Worm (Caenorhabditis elegans) whole organism, late embryonic: ENCODE measurements around the gene srh-21.

ENCODE experiments used
- C08G9.2 ChIP-seq: sonication (generic microtip); optimal IDR thresholded peaks from 2 replicates; lab custom pipeline; 2016; ENCODE audit warnings: mild to moderate bottlenecking, missing genetic modification characterization, moderate library complexity, missing compliant biosample characterization
- C38D4.7 ChIP-seq: fragments of 200-800 bp; sonication (Bioruptor generic); optimal IDR thresholded peaks from 2 replicates; lab custom pipeline; 2018; ENCODE audit warnings: mild to moderate bottlenecking, missing genetic modification characterization, moderate library complexity, missing compliant biosample characterization
- F13H6.1 ChIP-seq: sonication (generic microtip); optimal IDR thresholded peaks from 2 replicates; lab custom pipeline; 2016; ENCODE audit warnings: missing genetic modification characterization, missing compliant biosample characterization
- K02D7.2 ChIP-seq: sonication (generic microtip); optimal IDR thresholded peaks from 2 replicates; lab custom pipeline; 2017; ENCODE audit warnings: mild to moderate bottlenecking, missing genetic modification characterization, missing compliant biosample characterization
- ama-1 ChIP-seq: fragments of 150-350 bp; optimal IDR thresholded peaks from 2 replicates; lab custom pipeline; 2014
- ceh-14 ChIP-seq: sonication (generic microtip); optimal IDR thresholded peaks from 2 replicates; lab custom pipeline; 2016; ENCODE audit warnings: missing genotype, missing genetic modification characterization, missing compliant biosample characterization
- ceh-19 ChIP-seq: fragments of 200-800 bp; sonication (Bioruptor generic); optimal IDR thresholded peaks from 2 replicates; lab custom pipeline; 2018; ENCODE audit warnings: mild to moderate bottlenecking, missing genetic modification characterization, missing compliant biosample characterization
- ceh-22 ChIP-seq: sonication (generic microtip); optimal IDR thresholded peaks from 2 replicates; lab custom pipeline; 2017; ENCODE audit warnings: missing biosample characterization, missing genetic modification characterization
- ceh-31 ChIP-seq: sonication (generic microtip); optimal IDR thresholded peaks from 2 replicates; lab custom pipeline; 2016; ENCODE audit warnings: missing genetic modification characterization, missing compliant biosample characterization
- ceh-34 ChIP-seq: sonication (generic microtip); optimal IDR thresholded peaks from 2 replicates; lab custom pipeline; 2016; ENCODE audit warnings: mild to moderate bottlenecking, missing genetic modification characterization, missing compliant biosample characterization
- ceh-48 ChIP-seq: sonication (generic microtip); optimal IDR thresholded peaks from 2 replicates; lab custom pipeline; 2016; ENCODE audit warnings: missing genetic modification characterization, inconsistent platforms, missing compliant biosample characterization
- ceh-9 ChIP-seq: sonication (generic microtip); optimal IDR thresholded peaks from 2 replicates; lab custom pipeline; 2016; ENCODE audit warnings: mild to moderate bottlenecking, missing genetic modification characterization, inconsistent platforms, missing compliant biosample characterization
- dve-1 ChIP-seq: sonication (generic microtip); optimal IDR thresholded peaks from 2 replicates; lab custom pipeline; 2017; ENCODE audit warnings: antibody characterized with exemption, mild to moderate bottlenecking, missing genetic modification characterization, missing compliant biosample characterization
- elt-4 ChIP-seq: sonication (generic microtip); optimal IDR thresholded peaks from 2 replicates; lab custom pipeline; 2016; ENCODE audit warnings: missing genetic modification characterization, missing compliant biosample characterization
- ets-4 ChIP-seq: sonication (generic microtip); optimal IDR thresholded peaks from 2 replicates; lab custom pipeline; 2016; ENCODE audit warnings: missing genetic modification characterization, missing compliant biosample characterization
- fkh-6 ChIP-seq: sonication (generic microtip); optimal IDR thresholded peaks from 2 replicates; lab custom pipeline; 2016; ENCODE audit warnings: missing genetic modification characterization, missing compliant biosample characterization
- gmeb-2 ChIP-seq: sonication (generic microtip); optimal IDR thresholded peaks from 2 replicates; lab custom pipeline; 2016; ENCODE audit warnings: missing genetic modification characterization, inconsistent platforms, missing compliant biosample characterization
- hlh-13 ChIP-seq: fragments of 200-800 bp; sonication (Bioruptor generic); optimal IDR thresholded peaks from 2 replicates; lab custom pipeline; 2018; ENCODE audit warnings: mild to moderate bottlenecking, missing genetic modification characterization, missing compliant biosample characterization
- hlh-30 ChIP-seq: sonication (generic microtip); optimal IDR thresholded peaks from 2 replicates; lab custom pipeline; 2017; ENCODE audit warnings: antibody characterized with exemption, missing genetic modification characterization, missing compliant biosample characterization; ENCODE audit not compliant: insufficient read depth
- hlh-8 ChIP-seq: sonication (generic microtip); optimal IDR thresholded peaks from 2 replicates; lab custom pipeline; 2016; ENCODE audit warnings: missing genotype, missing genetic modification characterization, missing compliant biosample characterization
- npax-4 ChIP-seq: sonication (generic microtip); optimal IDR thresholded peaks from 2 replicates; lab custom pipeline; 2016; ENCODE audit warnings: missing genetic modification characterization, missing compliant biosample characterization
- pag-3 ChIP-seq: sonication (generic microtip); optimal IDR thresholded peaks from 2 replicates; lab custom pipeline; 2016; ENCODE audit warnings: missing compliant biosample characterization, missing genetic modification characterization, borderline replicate concordance
- pat-9 ChIP-seq: fragments of 200-800 bp; sonication (Bioruptor generic); optimal IDR thresholded peaks from 2 replicates; lab custom pipeline; 2018; ENCODE audit warnings: mild to moderate bottlenecking, missing genetic modification characterization, moderate library complexity, missing compliant biosample characterization
- pax-1 ChIP-seq: fragments of 150-350 bp; optimal IDR thresholded peaks from 2 replicates; lab custom pipeline; 2014; ENCODE audit warnings: missing biosample characterization, missing genetic modification characterization
- pha-2 ChIP-seq: sonication (generic microtip); optimal IDR thresholded peaks from 2 replicates; lab custom pipeline; 2017; ENCODE audit warnings: mild to moderate bottlenecking, missing genetic modification characterization, missing compliant biosample characterization
- pqm-1 ChIP-seq: sonication (generic microtip); optimal IDR thresholded peaks from 2 replicates; lab custom pipeline; 2016; ENCODE audit warnings: missing genetic modification characterization, missing compliant biosample characterization
- pros-1 ChIP-seq: fragments of 150-350 bp; optimal IDR thresholded peaks from 2 replicates; lab custom pipeline; 2014; ENCODE audit warnings: missing biosample characterization, missing genetic modification reagents, missing genetic modification characterization
- syd-9 ChIP-seq: sonication (generic microtip); optimal IDR thresholded peaks from 2 replicates; lab custom pipeline; 2016; ENCODE audit warnings: mild to moderate bottlenecking, missing genetic modification characterization, moderate library complexity, missing compliant biosample characterization
- tbx-7 ChIP-seq: sonication (generic microtip); optimal IDR thresholded peaks from 2 replicates; lab custom pipeline; 2016; ENCODE audit warnings: missing genotype, missing genetic modification characterization, missing compliant biosample characterization
- ttx-3 ChIP-seq: sonication (generic microtip); optimal IDR thresholded peaks from 2 replicates; lab custom pipeline; 2016; ENCODE audit warnings: missing genetic modification reagents, missing genetic modification characterization, missing compliant biosample characterization
- unc-3 ChIP-seq, 2 experiments: fragments of 200-800 bp in 1 of 2; sonication (Bioruptor generic) in 1 of 2; sonication (generic microtip) in 1 of 2; conservative IDR thresholded peaks in 1 of 2; optimal IDR thresholded peaks in 1 of 2; 2 replicates each; pipeline versions ENCODE4 v1.3.6 to Lab custom; 2016 to 2022; ENCODE audit warnings: missing compliant biosample characterization in 2 of 2, missing genetic modification characterization in 2 of 2, missing genetic modification reagents in 1 of 2
- unc-42 ChIP-seq: sonication (generic microtip); optimal IDR thresholded peaks from 2 replicates; lab custom pipeline; 2016; ENCODE audit warnings: missing genotype, missing genetic modification characterization, missing compliant biosample characterization

Gene srh-21

DNA sequence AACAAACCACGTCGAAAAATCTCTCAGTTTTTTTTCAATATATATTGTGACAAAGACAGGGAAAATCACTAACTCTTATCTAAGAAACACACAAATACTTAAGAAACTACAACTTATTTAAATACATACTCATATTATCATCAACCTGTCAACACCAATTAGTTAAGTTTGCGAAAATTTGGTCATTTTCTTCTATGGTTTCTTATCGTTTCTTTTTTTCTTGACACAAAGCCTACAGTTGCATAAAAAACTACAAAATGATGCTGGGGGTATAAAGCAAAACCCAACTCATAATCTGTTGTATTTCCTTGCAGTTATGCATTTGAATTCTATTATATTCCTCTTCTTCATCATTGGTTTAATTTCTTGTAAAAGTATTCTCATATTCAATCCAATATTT, 25.4 kb upstream of the srh-21 start, which contains the start of gene ugt-67:
TSS of gene ugt-67 (plus strand) at position 301 of the 400 bp plus-strand sequence.
- no peak for TF ChIP-seq hlh-30
- TF ChIP-seq elt-4 = no peak
- TF ChIP-seq gmeb-2 = no peak
- TF ChIP-seq ceh-9 (tag; lab: Kevin White, UChicago) = no peak
- TF ChIP-seq C08G9.2 (tag; lab: Kevin White, UChicago) = no peak
- TF ChIP-seq ceh-22 (tag; lab: Kevin White, UChicago) = no peak
- TF ChIP-seq ceh-48 (tag; lab: Kevin White, UChicago) = no peak
- no peak for TF ChIP-seq pag-3 (tag; lab: Kevin White, UChicago)
- no peak for TF ChIP-seq pros-1 (tag; lab: Kevin White, UChicago)
- TF ChIP-seq, all 69 proteins: peak for 0

DNA sequence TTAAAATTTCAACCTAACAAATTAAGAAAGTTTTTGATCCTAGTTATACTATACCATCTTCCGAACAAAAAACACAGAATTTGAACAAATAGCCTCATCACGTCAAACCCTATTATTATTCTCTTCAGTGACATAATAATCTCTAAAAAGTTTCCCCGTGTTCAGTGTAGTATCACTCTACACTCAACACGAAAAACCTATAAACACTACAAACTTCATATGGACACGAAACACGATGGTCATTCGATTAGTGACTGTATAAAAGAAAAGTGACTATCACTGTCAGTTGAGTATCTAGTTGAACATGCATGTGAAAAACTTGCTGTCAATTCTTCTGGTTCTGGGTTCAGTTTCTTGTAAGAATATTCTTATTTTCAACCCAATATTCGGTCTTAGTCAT, 22.8 kb upstream of the srh-21 start, which contains the start of gene ugt-8:
TSS of gene ugt-8 (plus strand) at position 235 of the 400 bp plus-strand sequence.
- TF ChIP-seq ceh-14 (tag; lab: Kevin White, UChicago) = no peak
- no peak for TF ChIP-seq ceh-31 (tag; lab: Kevin White, UChicago)
- no peak for TF ChIP-seq F13H6.1 (tag; lab: Kevin White, UChicago)
- no peak for TF ChIP-seq ceh-19 (GFP tag; lab: Kevin White, UChicago)
- no peak for TF ChIP-seq pros-1 (tag; lab: Kevin White, UChicago)
- TF ChIP-seq K02D7.2 (tag; lab: Kevin White, UChicago) = no peak
- TF ChIP-seq, all 69 proteins: peak for 0

DNA sequence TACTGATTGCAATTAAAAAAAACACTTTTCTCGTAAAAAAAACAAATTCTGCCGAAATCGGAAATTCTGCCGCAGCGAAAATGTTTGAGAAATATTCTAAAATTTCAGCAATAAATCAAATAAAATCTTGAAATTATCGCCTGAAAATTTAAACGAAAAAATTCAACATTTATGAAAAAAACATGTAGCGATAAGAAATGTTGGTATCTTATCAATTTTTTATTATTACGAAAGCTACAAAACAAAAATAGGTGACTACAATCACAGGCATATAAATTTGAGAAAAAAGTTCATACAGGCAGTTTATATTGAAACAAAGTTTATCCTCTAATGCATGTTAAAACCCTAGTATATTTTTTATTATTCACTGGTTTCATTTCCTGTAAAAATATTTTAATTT, 20.5 kb upstream of the srh-21 start, which contains the start of gene ugt-14:
TSS of gene ugt-14 (plus strand) at position 301 of the 400 bp plus-strand sequence.
- no peak for TF ChIP-seq hlh-8
- TF ChIP-seq ceh-34 (tag; lab: Kevin White, UChicago) = no peak
- TF ChIP-seq fkh-6 (tag; lab: Kevin White, UChicago) = no peak
- no peak for TF ChIP-seq hlh-30
- no peak for TF ChIP-seq ceh-48 (tag; lab: Kevin White, UChicago)
- TF ChIP-seq pax-1 (tag; lab: Kevin White, UChicago) = no peak
- TF ChIP-seq npax-4 (tag; lab: Kevin White, UChicago) = no peak

DNA sequence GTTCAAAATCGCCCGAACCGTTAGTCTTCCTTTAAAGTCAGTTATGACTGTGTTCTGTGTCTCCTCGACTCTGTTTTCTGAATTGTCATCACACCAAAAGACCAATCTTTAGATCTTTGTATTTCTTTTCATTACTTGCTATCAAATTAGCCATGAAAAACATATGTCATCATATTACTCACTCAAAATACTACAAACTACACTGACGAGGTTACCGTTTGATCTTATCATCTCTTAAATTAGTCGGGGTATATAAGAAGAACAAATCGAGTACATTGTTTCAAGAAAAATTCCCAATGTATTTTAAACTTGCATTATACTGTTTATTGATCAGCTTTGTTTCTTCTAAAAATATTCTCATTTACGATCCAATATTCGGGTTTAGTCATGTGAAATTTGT, 17.9 kb upstream of the srh-21 start, which contains the start of gene ugt-13:
TSS of gene ugt-13 (plus strand) at position 294 of the 400 bp plus-strand sequence.
- TF ChIP-seq unc-3 (GFP tag; conservative IDR thresholded peaks at IDR 0.05; lab: Robert Waterston, UW) (no peak), unc-3 (tag; optimal IDR thresholded peaks at IDR 0.05; lab: Kevin White, UChicago) (no peak), ceh-31 (tag; lab: Kevin White, UChicago) (no peak), C38D4.7 (GFP tag; lab: Kevin White, UChicago) (no peak), hlh-13 (no peak), syd-9 (no peak), ceh-9 (tag; lab: Kevin White, UChicago) (no peak), tbx-7 (tag; lab: Kevin White, UChicago) (no peak), unc-42 (tag; lab: Kevin White, UChicago) (no peak), pag-3 (tag; lab: Kevin White, UChicago) (no peak), dve-1 (no peak), pqm-1 (tag; lab: Kevin White, UChicago) (no peak), pat-9 (tag; lab: Kevin White, UChicago) (no peak), pha-2 (tag; lab: Kevin White, UChicago) (no peak), ama-1 (lab: Kevin White, UChicago) (no peak), hlh-8 (no peak), ttx-3 (tag; lab: Kevin White, UChicago) (no peak)
- TF ChIP-seq, all 69 proteins: peak for 0

DNA sequence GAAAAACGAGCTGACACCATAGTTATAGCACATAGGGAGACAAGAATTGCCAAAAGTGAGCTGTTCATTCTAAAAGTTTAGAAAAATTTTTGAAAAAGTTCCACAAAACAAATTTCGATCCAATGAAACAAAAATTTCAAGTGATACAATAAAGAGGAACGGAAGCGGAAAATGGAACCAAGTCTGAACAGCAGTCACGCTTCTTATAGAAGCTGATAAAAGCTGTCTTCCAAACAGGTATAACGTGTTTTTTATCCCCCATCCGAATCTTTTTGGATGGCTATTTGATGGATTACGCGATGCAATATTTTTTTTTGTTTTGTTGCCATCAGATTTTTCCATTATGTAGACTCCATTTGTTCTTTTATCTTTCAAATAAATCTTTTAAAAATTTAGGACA, 14.2 kb upstream of the srh-21 start, which contains the start of gene H23N18.5:
TSS of gene H23N18.5 (minus strand) at position 69 of the 400 bp plus-strand sequence.
- TF ChIP-seq ets-4 = no peak
- TF ChIP-seq, all 69 proteins: peak for 0
